Worm (Caenorhabditis elegans) whole organism, late embryonic: ENCODE results near the gene nuo-4.

ENCODE experiments used
- F13H6.1 ChIP-seq: sonication (generic microtip); optimal IDR thresholded peaks from 2 replicates; lab custom pipeline; 2016; ENCODE audit warnings: missing genetic modification characterization, missing compliant biosample characterization
- K09A11.1 ChIP-seq: sonication (generic microtip); optimal IDR thresholded peaks from 2 replicates; lab custom pipeline; 2017; ENCODE audit warnings: antibody characterized with exemption, mild to moderate bottlenecking, missing genetic modification characterization, missing compliant biosample characterization; ENCODE audit not compliant: insufficient read depth
- ahr-1 ChIP-seq: sonication (generic microtip); optimal IDR thresholded peaks from 2 replicates; lab custom pipeline; 2016; ENCODE audit warnings: missing genetic modification characterization, missing compliant biosample characterization
- dve-1 ChIP-seq: sonication (generic microtip); optimal IDR thresholded peaks from 2 replicates; lab custom pipeline; 2017; ENCODE audit warnings: antibody characterized with exemption, mild to moderate bottlenecking, missing genetic modification characterization, missing compliant biosample characterization
- fkh-10 ChIP-seq: fragments of 150-350 bp; optimal IDR thresholded peaks from 2 replicates; lab custom pipeline; 2014; ENCODE audit warnings: missing biosample characterization, missing genetic modification reagents, missing genetic modification characterization
- gmeb-2 ChIP-seq: sonication (generic microtip); optimal IDR thresholded peaks from 2 replicates; lab custom pipeline; 2016; ENCODE audit warnings: missing genetic modification characterization, inconsistent platforms, missing compliant biosample characterization
- pat-9 ChIP-seq: fragments of 200-800 bp; sonication (Bioruptor generic); optimal IDR thresholded peaks from 2 replicates; lab custom pipeline; 2018; ENCODE audit warnings: mild to moderate bottlenecking, missing genetic modification characterization, moderate library complexity, missing compliant biosample characterization
- pax-1 ChIP-seq: fragments of 150-350 bp; optimal IDR thresholded peaks from 2 replicates; lab custom pipeline; 2014; ENCODE audit warnings: missing biosample characterization, missing genetic modification characterization
- rnt-1 ChIP-seq: sonication (generic microtip); optimal IDR thresholded peaks from 2 replicates; lab custom pipeline; 2016; ENCODE audit warnings: missing genetic modification characterization, missing compliant biosample characterization
- tbx-2 ChIP-seq: sonication (generic microtip); optimal IDR thresholded peaks from 2 replicates; lab custom pipeline; 2016; ENCODE audit warnings: missing genetic modification characterization, missing compliant biosample characterization

- no peak for TF ChIP-seq ahr-1
- TF ChIP-seq F13H6.1, result no peak
- no peak for TF ChIP-seq pax-1 (tag; lab: Kevin White, UChicago)
- TF ChIP-seq gmeb-2 (tag; lab: Kevin White, UChicago), result no peak
- no peak for TF ChIP-seq K09A11.1 (tag; lab: Kevin White, UChicago)
- no peak for TF ChIP-seq dve-1 (tag; lab: Kevin White, UChicago)
- TF ChIP-seq tbx-2, result no peak
- TF ChIP-seq pat-9, result no peak
- TF ChIP-seq fkh-10 (GFP tag; lab: Kevin White, UChicago), result no peak
- TF ChIP-seq rnt-1 (tag; lab: Kevin White, UChicago), result no peak
Observed at ce11 chrIII:7197973-7198372, 39.4 kb upstream of the nuo-4 start, which contains the start of gene exos-9.
